Worm (Caenorhabditis elegans): ENCODE measurements around the gene C05D12.7.

DNA sequence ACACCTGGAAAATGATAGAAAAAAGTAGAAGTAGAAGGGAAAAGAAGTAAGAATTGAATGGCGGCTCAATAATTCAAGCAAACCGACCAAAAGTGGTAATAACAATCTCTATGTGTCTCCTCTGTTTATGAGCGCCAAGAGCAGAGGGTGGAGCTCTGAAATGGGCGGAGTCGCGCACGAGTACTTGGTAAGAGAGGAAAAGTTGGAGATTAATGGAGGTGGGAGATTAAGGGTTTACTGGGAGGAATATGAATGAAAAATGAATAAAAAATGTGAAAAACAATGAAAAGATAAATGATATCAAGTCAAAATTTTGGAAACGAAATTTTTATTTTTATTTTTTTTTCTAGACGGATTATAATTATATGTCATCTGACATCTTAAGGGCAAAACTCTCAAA lies 32.2 kb upstream of the C05D12.7 start:
- TF ChIP-seq W03F9.2 (tag; optimal IDR thresholded peaks at IDR 0.05), result no peak
- no peak for TF ChIP-seq dao-5 (tag; optimal IDR thresholded peaks at IDR 0.05)

Data from whole organism, L4/young adult.